Worm (Caenorhabditis elegans): ENCODE results near the gene fbxa-118.

fbxa-118 gene

DNA sequence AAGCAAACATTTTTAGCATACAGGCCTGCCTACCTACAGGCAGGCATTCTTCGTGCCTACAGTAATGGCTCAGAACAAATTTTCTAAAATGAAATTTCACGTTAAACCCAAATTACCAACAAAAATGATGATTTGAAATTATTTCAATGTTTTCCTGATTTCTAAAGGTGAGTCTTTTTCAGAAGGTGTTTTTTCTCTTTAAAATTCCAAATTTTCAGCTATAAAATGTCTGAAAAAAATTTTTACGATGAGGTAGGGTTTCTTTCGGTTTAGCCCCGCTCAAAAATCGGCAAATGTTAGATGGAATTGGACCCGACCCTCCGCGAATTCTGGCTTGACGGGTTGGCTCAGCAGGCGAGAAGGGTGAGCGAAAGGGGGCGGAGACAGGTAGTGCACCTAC lies 31.3 kb downstream of the fbxa-118 start, which contains the start of gene W04E12.5:
W04E12.5 (plus strand) TSS at position 301 of the 400 bp plus-strand sequence.
- TF ChIP-seq lsy-2 (tag; optimal IDR thresholded peaks at IDR 0.05) (no peak), lin-13 (tag; optimal IDR thresholded peaks at IDR 0.05) (no peak), elt-3 (tag; optimal IDR thresholded peaks at IDR 0.05) (no peak), cnd-1 (tag; optimal IDR thresholded peaks at IDR 0.05) (no peak), ceh-83 (GFP tag; optimal IDR thresholded peaks at IDR 0.05) (no peak), bed-3 (GFP tag; optimal IDR thresholded peaks at IDR 0.05) (no peak), elt-1 (tag; optimal IDR thresholded peaks at IDR 0.05; ENCODE audit: borderline replicate concordance, insufficient read depth) (no peak), unc-120 (tag; optimal IDR thresholded peaks at IDR 0.05; ENCODE audit: poor library complexity, severe bottlenecking) (no peak), nhr-12 (tag; optimal IDR thresholded peaks at IDR 0.05) (no peak), snpc-4 (tag; optimal IDR thresholded peaks at IDR 0.05) (no peak), ceh-39 (tag; optimal IDR thresholded peaks at IDR 0.05) (no peak), mep-1 (tag; optimal IDR thresholded peaks at IDR 0.05) (no peak), ceh-43 (GFP tag; optimal IDR thresholded peaks at IDR 0.05) (no peak), flh-1 (GFP tag; optimal IDR thresholded peaks at IDR 0.05) (no peak), nhr-237 (tag; optimal IDR thresholded peaks at IDR 0.05) (no peak)

DNA sequence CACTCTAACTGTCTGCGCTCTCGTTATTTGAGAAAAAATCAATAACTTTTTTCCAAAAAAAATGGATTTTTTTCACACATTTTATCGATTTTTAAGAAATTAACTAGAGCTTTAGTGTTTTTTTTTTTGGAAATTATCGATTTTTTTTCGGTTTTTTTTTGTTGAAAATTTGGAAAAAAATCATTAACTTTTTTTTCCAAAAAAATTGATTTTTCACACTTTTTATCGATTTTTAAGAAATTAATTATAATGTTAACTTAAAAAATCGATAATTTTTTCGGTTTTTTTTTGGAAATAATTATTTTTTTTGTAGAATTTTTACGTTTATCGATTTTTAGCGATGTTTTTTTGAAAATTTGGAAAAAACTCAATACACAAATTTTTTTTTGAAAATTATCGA lies 32.9 kb downstream of the fbxa-118 start:
- TF ChIP-seq sem-2 (GFP tag; optimal IDR thresholded peaks at IDR 0.05) = no peak
- TF ChIP-seq M03D4.4 (tag; optimal IDR thresholded peaks at IDR 0.05) = no peak
- no peak for TF ChIP-seq mep-1 (tag; optimal IDR thresholded peaks at IDR 0.05)
- no peak for TF ChIP-seq elt-3 (tag; optimal IDR thresholded peaks at IDR 0.05)
- no peak for TF ChIP-seq unc-39 (tag; optimal IDR thresholded peaks at IDR 0.05)
- TF ChIP-seq ham-2 (GFP tag; optimal IDR thresholded peaks at IDR 0.05) = no peak

DNA sequence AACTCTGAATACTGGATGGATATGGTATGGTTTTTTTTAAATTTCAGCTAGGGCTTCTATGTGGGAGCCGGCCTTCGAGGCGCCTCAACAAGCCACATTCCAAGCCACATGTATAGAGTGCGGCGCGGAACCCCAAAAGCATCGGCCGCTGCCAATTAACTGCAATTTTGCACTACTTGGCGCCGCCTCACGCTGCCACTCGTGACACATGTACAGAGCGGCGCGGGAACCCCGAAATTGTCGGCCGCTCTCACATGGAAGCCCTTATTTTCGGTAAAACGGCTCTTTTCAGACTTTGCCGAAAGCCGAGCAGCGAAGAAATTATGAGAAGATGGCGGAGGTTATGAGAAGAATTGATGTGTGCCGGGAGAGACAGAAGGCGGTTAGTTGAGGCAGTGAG lies 33.3 kb downstream of the fbxa-118 start:
- TF ChIP-seq sptf-1 (tag; optimal IDR thresholded peaks at IDR 0.05) = no peak
- TF ChIP-seq mab-5 (tag; optimal IDR thresholded peaks at IDR 0.05) = no peak
- no peak for TF ChIP-seq ceh-43 (GFP tag; optimal IDR thresholded peaks at IDR 0.05)
- no peak for TF ChIP-seq ztf-11 (tag; optimal IDR thresholded peaks at IDR 0.05)
- no peak for TF ChIP-seq lin-32 (GFP tag; optimal IDR thresholded peaks at IDR 0.05)
- no peak for TF ChIP-seq elt-1 (tag; optimal IDR thresholded peaks at IDR 0.05; ENCODE audit: borderline replicate concordance, insufficient read depth)
- no peak for TF ChIP-seq unc-39 (tag; optimal IDR thresholded peaks at IDR 0.05)

DNA sequence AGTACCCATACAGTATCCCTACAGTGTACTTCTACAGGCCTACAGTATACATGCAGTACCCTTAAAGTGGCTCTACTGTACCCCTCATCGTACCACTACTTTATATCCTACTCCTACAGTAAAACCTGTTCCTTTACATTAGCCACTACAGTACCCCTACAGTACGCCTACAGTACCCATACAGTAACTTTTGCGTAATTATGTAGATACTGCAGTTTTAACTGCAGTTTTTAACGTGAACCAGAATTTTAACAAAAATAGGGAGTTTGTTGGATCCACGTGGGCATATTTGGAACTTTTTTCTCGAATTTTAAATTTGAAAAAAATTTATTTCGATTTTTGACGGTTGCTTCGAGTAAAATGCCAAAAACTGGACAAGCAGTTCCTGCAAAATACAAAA lies 33.8 kb downstream of the fbxa-118 start, which contains the start of gene W04E12.4:
W04E12.4 (plus strand) TSS at position 301 of the 400 bp plus-strand sequence.
- no peak for TF ChIP-seq ham-2 (GFP tag; optimal IDR thresholded peaks at IDR 0.05)

DNA sequence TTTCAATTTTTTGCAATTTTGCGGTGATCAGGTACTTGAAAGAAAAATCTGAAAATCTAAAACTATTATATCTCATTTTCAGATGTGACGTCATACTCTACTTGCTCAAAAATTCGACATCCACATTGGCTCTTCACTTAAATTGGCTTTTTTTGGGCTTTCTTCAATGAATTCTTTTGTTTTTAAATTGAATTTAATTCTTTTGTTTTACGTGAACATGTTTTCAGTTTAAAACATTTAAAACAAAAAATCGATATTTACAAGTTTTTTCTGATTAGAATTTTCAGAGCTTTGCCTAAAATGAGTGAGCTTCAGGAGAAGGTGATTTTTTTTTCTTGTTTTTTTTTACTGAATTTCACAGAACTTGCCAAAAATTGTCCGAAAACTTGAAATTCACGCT lies 35.5 kb downstream of the fbxa-118 start, which contains the start of gene W04E12.3:
W04E12.3 (plus strand) TSS at position 301 of the 400 bp plus-strand sequence.
- TF ChIP-seq blmp-1 (tag; optimal IDR thresholded peaks at IDR 0.05) = no peak
- no peak for TF ChIP-seq snpc-4 (tag; optimal IDR thresholded peaks at IDR 0.05)
- TF ChIP-seq cnd-1 (tag; optimal IDR thresholded peaks at IDR 0.05) = no peak
- TF ChIP-seq drap-1 (GFP tag; optimal IDR thresholded peaks at IDR 0.05) = no peak
- TF ChIP-seq ceh-43 (GFP tag; optimal IDR thresholded peaks at IDR 0.05) = no peak
- no peak for TF ChIP-seq ham-2 (GFP tag; optimal IDR thresholded peaks at IDR 0.05)
- no peak for TF ChIP-seq hlh-1 (tag; optimal IDR thresholded peaks at IDR 0.05)
- TF ChIP-seq lin-32 (GFP tag; optimal IDR thresholded peaks at IDR 0.05) = no peak

DNA sequence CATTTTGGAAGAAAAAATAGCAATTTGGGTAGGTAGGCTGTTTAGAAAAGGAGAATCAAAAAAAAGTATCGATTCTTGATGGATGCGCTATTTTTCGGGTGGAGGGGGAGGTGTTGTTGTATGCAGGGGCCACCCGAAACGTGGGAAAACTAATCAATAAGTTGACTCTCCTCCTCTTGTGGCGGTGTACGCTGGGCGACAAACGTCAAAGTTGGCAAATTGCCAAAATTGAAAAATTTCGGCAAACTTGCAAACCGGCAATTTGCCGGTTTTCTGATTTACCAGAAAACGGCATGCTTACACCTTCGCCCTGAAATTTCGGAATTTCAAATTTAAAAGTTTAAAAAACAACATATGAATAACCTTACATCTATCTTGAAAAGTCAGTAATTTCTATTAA lies 36.1 kb downstream of the fbxa-118 start, which contains the start of gene W04E12.2:
W04E12.2 (minus strand) TSS at position 101 of the 400 bp plus-strand sequence.
- TF ChIP-seq hlh-1 (tag; optimal IDR thresholded peaks at IDR 0.05) (no peak), bed-3 (GFP tag; optimal IDR thresholded peaks at IDR 0.05) (no peak), ztf-11 (tag; optimal IDR thresholded peaks at IDR 0.05) (no peak), pha-4 (tag; optimal IDR thresholded peaks at IDR 0.05) (no peak), sptf-1 (tag; optimal IDR thresholded peaks at IDR 0.05) (no peak), lin-32 (GFP tag; optimal IDR thresholded peaks at IDR 0.05) (no peak), nhr-28 (tag; optimal IDR thresholded peaks at IDR 0.05) (no peak), unc-120 (tag; optimal IDR thresholded peaks at IDR 0.05; ENCODE audit: poor library complexity, severe bottlenecking) (no peak), M03D4.4 (tag; optimal IDR thresholded peaks at IDR 0.05) (no peak), nhr-237 (tag; optimal IDR thresholded peaks at IDR 0.05) (no peak), ceh-83 (GFP tag; optimal IDR thresholded peaks at IDR 0.05) (no peak), ham-2 (GFP tag; optimal IDR thresholded peaks at IDR 0.05) (no peak), elt-3 (tag; optimal IDR thresholded peaks at IDR 0.05) (no peak), unc-62 (GFP tag; optimal IDR thresholded peaks at IDR 0.05) (no peak), lin-13 (tag; optimal IDR thresholded peaks at IDR 0.05) (no peak)
